Fruit fly (Drosophila melanogaster): Measurements from ENCODE around the gene EndoA.

EndoA gene

DNA sequence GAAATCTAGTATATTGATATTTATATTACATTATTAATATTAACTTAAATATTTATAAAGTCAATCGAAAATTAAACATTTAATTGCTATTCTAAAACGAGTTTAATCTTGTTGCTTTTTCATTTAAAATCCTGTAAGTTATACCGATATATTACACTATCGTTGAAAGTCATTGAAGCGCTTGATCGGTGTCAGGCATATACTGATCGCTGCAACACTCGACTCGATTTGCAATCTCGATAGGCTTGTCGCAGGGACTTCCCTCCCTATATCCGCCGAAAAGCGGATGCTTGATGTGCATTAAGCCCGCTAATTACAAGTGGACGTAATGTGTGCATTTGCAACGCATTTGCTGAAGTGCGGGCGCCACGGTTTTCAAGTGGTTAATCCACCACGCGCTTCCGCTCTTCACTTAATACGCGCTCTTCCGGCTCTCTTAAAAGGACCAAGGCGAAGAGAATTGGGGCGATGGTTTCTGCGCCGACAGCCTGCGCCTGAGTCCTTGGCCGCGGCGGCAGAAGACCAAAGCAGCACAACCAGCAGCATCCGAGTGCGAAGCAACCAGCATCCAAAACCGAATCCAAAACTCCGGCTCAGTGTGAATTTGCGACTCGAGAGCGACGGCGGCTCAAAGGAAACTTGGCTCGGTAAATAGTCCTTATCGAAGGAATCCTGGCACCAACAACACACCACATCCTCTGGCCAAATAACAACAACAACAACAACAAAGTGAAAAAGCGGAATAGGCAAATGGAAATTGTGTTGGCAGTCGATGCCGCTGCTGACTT, 22.7 kb downstream of the EndoA start, which contains the start of gene CG42613 (continued):
- TF ChIP-seq Hr51 (GFP tag; optimal IDR thresholded peaks at IDR 0.05) (peak; percentile 43 to 44), fd96Cb (tag; optimal IDR thresholded peaks at IDR 0.05) (peak; percentile 54), D19B (GFP tag; optimal IDR thresholded peaks at IDR 0.05) (peak; percentile 45), eyg (GFP tag; optimal IDR thresholded peaks at IDR 0.05) (peak; percentile 74), CTCF (GFP tag; optimal IDR thresholded peaks at IDR 0.05) (peak; percentile 53), run (tag; optimal IDR thresholded peaks at IDR 0.05) (no peak), CG2202 (tag; optimal IDR thresholded peaks at IDR 0.05) (peak; percentile 56), CG16779 (GFP tag; IDR thresholded peaks at IDR 0.05) (no peak), CoRest (tag; optimal IDR thresholded peaks at IDR 0.05) (peak; percentile 71), pita (GFP tag; optimal IDR thresholded peaks at IDR 0.05) (no peak), CG30431 (GFP tag; optimal IDR thresholded peaks at IDR 0.05) (peak; percentile 52), Lhr (GFP tag; optimal IDR thresholded peaks at IDR 0.05) (peak; percentile 62), ac (GFP tag; optimal IDR thresholded peaks at IDR 0.05) (no peak)

DNA sequence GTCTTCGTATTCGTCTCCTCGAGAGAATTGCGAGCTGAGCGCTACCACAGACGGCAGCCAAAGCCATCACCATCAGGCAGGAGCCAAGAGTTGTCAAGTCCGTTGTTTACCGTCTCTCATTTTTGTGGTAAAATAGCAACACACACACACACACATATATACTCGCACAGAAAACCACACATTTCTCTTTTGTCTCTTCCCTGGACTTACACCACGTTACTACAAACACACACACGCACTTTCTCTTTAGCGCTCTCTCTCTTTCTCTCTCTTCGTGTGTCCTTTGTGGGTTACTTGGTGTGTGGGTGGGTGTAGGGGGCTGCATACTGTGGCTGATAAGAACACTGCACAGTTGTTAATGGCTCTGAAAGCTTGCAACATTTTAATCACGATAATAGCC, 25.3 kb downstream of the EndoA start:
- no peak for TF ChIP-seq fru (optimal IDR thresholded peaks at IDR 0.05)
- TF ChIP-seq corto (GFP tag; optimal IDR thresholded peaks at IDR 0.05), result no peak
- no peak for TF ChIP-seq CG16813 (GFP tag; IDR thresholded peaks at IDR 0.05; ENCODE audit: partially characterized antibody)
- TF ChIP-seq CHES-1-like (GFP tag; optimal IDR thresholded peaks at IDR 0.05), result no peak
- no peak for TF ChIP-seq Sox100B (GFP tag; optimal IDR thresholded peaks at IDR 0.05)
- TF ChIP-seq CG3163 (GFP tag; optimal IDR thresholded peaks at IDR 0.05), result peak; percentile 87
- no peak for TF ChIP-seq knrl (GFP tag; IDR thresholded peaks at IDR 0.05; ENCODE audit: partially characterized antibody)
- TF ChIP-seq en (GFP tag; optimal IDR thresholded peaks at IDR 0.05), result no peak
- no peak for TF ChIP-seq oc (tag; optimal IDR thresholded peaks at IDR 0.05)
- peak; percentile 0 for TF ChIP-seq ewg (GFP tag; optimal IDR thresholded peaks at IDR 0.05)
- no peak for TF ChIP-seq bab2 (GFP tag; optimal IDR thresholded peaks at IDR 0.05)
- TF ChIP-seq Meics (GFP tag; optimal IDR thresholded peaks at IDR 0.05), result no peak
- no peak for TF ChIP-seq CG8089 (GFP tag; optimal IDR thresholded peaks at IDR 0.05)
- TF ChIP-seq CG32772 (GFP tag; IDR thresholded peaks at IDR 0.05), result no peak
- TF ChIP-seq CG16779 (GFP tag; IDR thresholded peaks at IDR 0.05), result no peak
- no peak for TF ChIP-seq CG10979 (tag; optimal IDR thresholded peaks at IDR 0.05)
- peak; percentile 36 for TF ChIP-seq cg (GFP tag; optimal IDR thresholded peaks at IDR 0.05)
- no peak for TF ChIP-seq pho (GFP tag; optimal IDR thresholded peaks at IDR 0.05)
- TF ChIP-seq Trl (optimal IDR thresholded peaks at IDR 0.05), result peak; percentile 51 to 75
- no peak for TF ChIP-seq Trl (GFP tag; optimal IDR thresholded peaks at IDR 0.05)

DNA sequence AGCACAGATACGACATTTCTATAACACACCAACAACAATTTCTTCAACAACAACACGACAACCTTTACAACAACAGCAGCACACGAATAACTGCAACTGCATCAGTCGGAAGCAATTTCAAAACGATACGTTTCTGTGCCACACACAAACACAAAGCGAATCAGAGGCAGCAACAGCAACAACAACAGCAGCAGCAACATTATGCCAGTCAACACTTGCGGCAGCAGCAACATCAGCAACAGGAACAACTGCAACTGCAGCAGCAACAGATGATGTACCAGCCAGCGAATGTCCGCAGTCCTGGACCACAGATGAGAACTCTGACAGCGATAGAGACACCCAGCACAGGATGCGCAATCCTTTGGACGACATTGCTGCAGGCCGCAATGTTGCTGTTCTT, 40.9 kb downstream of the EndoA start:
- no peak for TF ChIP-seq sug (tag; optimal IDR thresholded peaks at IDR 0.05)
- no peak for TF ChIP-seq CG31365 (tag; optimal IDR thresholded peaks at IDR 0.05)
- TF ChIP-seq CG8478 (optimal IDR thresholded peaks at IDR 0.05), result peak; percentile 71

DNA sequence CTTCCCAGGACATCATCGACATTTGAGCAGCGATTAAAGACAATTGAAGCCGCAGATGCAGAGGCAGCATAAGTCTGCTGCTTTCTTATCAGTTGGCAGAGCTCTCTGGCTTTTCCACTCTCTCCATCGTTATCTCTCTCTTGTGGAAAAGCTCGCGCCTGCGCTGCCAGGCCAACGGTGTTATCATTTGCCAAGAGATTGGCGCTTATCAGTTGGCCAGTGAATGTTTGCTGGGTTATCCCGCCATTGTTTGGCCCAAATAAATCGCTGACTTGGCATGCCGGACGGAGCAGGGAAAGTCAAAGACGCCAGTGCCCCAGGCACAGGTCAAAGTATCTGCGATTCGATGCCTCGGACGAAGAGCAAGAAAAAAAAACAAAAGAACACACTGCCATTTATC, 42.7 kb downstream of the EndoA start:
- TF ChIP-seq Adf1 (GFP tag; IDR thresholded peaks at IDR 0.05) (peak; percentile 7; the same call in 1 of the 2 replicates), trem (tag; optimal IDR thresholded peaks at IDR 0.05) (no peak), CG9609 (GFP tag; optimal IDR thresholded peaks at IDR 0.05) (no peak), CG11560 (tag; IDR thresholded peaks at IDR 0.05) (no peak), twi (tag; optimal IDR thresholded peaks at IDR 0.05) (no peak), da (GFP tag; optimal IDR thresholded peaks at IDR 0.05) (no peak), CG2889 (GFP tag; IDR thresholded peaks at IDR 0.05) (no peak), CG15073 (GFP tag; optimal IDR thresholded peaks at IDR 0.05) (no peak), Myb (GFP tag; optimal IDR thresholded peaks at IDR 0.05) (no peak), chinmo (GFP tag; IDR thresholded peaks at IDR 0.05; ENCODE audit: partially characterized antibody) (0 out of 4 replicates have a peak, but pooled peaks have one; percentile 12), onecut (GFP tag; IDR thresholded peaks at IDR 0.05) (no peak), Trl (optimal IDR thresholded peaks at IDR 0.05) (peak; percentile 22 to 48), Trl (GFP tag; optimal IDR thresholded peaks at IDR 0.05) (no peak), CG31224 (GFP tag; IDR thresholded peaks at IDR 0.05) (no peak), CG12219 (GFP tag; optimal IDR thresholded peaks at IDR 0.05) (no peak), sr (GFP tag; IDR thresholded peaks at IDR 0.05) (no peak)

All from whole organism, embryonic.